Worm (Caenorhabditis elegans) whole organism, L4 larva: Measurements from ENCODE around the gene cpr-1.
A peak's percentile ranks its signal among the peaks of the same experiment; 100 is the strongest.

Experiments
- F26F4.8 ChIP-seq: fragments of 200-800 bp; sonication (Bioruptor generic); conservative IDR thresholded peaks from 2 replicates; pipeline ENCODE4 v1.3.6; 2022; ENCODE audit warnings: missing genetic modification characterization, missing compliant biosample characterization
- R02D3.7 ChIP-seq: fragments of 150-350 bp; sonication (generic microtip); optimal IDR thresholded peaks from 3 replicates; lab custom pipeline; 2014; ENCODE audit warnings: missing biosample characterization, missing genetic modification characterization
- T26A8.4 ChIP-seq: fragments of 200-800 bp; sonication (Bioruptor generic); IDR thresholded peaks from 2 replicates; pipeline ENCODE4 v1.3.6; 2022; ENCODE audit warnings: missing genetic modification characterization, missing compliant biosample characterization
- Y105C5A.15 ChIP-seq: fragments of 200-800 bp; sonication (Bioruptor generic); IDR thresholded peaks from 2 replicates; pipeline ENCODE4 v1.3.6; 2022; ENCODE audit warnings: missing genetic modification characterization, missing compliant biosample characterization
- Y48G9A.11 ChIP-seq: fragments of 200-800 bp; sonication (Bioruptor generic); IDR thresholded peaks from 2 replicates; pipeline ENCODE4 v1.3.6; 2022; ENCODE audit warnings: missing genetic modification reagents, missing genetic modification characterization, missing compliant biosample characterization
- Y5F2A.4 ChIP-seq: fragments of 200-800 bp; sonication (Bioruptor generic); optimal IDR thresholded peaks from 2 replicates; lab custom pipeline; 2018; ENCODE audit warnings: mild to moderate bottlenecking, missing genetic modification characterization, missing compliant biosample characterization
- aha-1 ChIP-seq: fragments of 150-350 bp; peaks from one replicate; lab custom pipeline; 2014; ENCODE audit warnings: missing biosample characterization, missing genetic modification characterization
- attf-4 ChIP-seq: sonication (generic microtip); optimal IDR thresholded peaks from 3 replicates; lab custom pipeline; 2017; ENCODE audit warnings: missing biosample characterization, missing genetic modification characterization
- ceh-20 ChIP-seq: fragments of 200-800 bp; sonication (Bioruptor generic); IDR thresholded peaks from 2 replicates; pipeline ENCODE4 v1.3.6; 2022; ENCODE audit warnings: missing genetic modification reagents, missing genetic modification characterization, missing compliant biosample characterization
- ceh-28 ChIP-seq: fragments of 150-350 bp; optimal IDR thresholded peaks from 2 replicates; lab custom pipeline; 2014; ENCODE audit warnings: missing biosample characterization, missing genetic modification reagents, missing genetic modification characterization
- ceh-62 ChIP-seq: sonication (generic microtip); optimal IDR thresholded peaks from 2 replicates; lab custom pipeline; 2017; ENCODE audit warnings: missing biosample characterization, missing genetic modification characterization
- ceh-82 ChIP-seq: sonication (generic microtip); optimal IDR thresholded peaks from 2 replicates; lab custom pipeline; 2017; ENCODE audit warnings: missing biosample characterization, missing genetic modification characterization
- ctbp-1 ChIP-seq: fragments of 200-800 bp; sonication (Bioruptor generic); IDR thresholded peaks from 2 replicates; pipeline ENCODE4 v1.3.6; 2022; ENCODE audit warnings: missing genetic modification reagents, missing genetic modification characterization, missing compliant biosample characterization
- daf-16 ChIP-seq, 3 experiments: sonication (generic microtip); optimal IDR thresholded peaks; 2 replicates each; lab custom pipeline; 2016 to 2017; ENCODE audit warnings: missing genetic modification characterization in 3 of 3, missing genetic modification reagents in 3 of 3, mild to moderate bottlenecking in 2 of 3, missing compliant biosample characterization in 2 of 3, missing biosample characterization in 1 of 3, moderate library complexity in 1 of 3
- daf-8 ChIP-seq: fragments of 200-800 bp; sonication (Bioruptor generic); IDR thresholded peaks from 2 replicates; pipeline ENCODE4 v1.3.6; 2022; ENCODE audit warnings: missing genetic modification characterization, missing compliant biosample characterization
- dmd-9 ChIP-seq: fragments of 200-800 bp; sonication (Bioruptor generic); IDR thresholded peaks from 2 replicates; pipeline ENCODE4 v1.3.6; 2022; ENCODE audit warnings: missing genetic modification reagents, missing genetic modification characterization, missing compliant biosample characterization
- duxl-1 ChIP-seq: sonication (generic microtip); optimal IDR thresholded peaks from 2 replicates; lab custom pipeline; 2016; ENCODE audit warnings: mild to moderate bottlenecking, missing genetic modification characterization, moderate library complexity, missing compliant biosample characterization; ENCODE audit not compliant: poor library complexity
- egl-27 ChIP-seq: sonication (generic microtip); optimal IDR thresholded peaks from 3 replicates; lab custom pipeline; 2017; ENCODE audit warnings: missing biosample characterization, missing genetic modification reagents, missing genetic modification characterization
- fkh-10 ChIP-seq: fragments of 150-350 bp; optimal IDR thresholded peaks from 2 replicates; lab custom pipeline; 2014; ENCODE audit warnings: missing biosample characterization, missing genetic modification reagents, missing genetic modification characterization
- hlh-11 ChIP-seq: fragments of 200-800 bp; sonication (Bioruptor generic); optimal IDR thresholded peaks from 2 replicates; lab custom pipeline; 2018; ENCODE audit warnings: mild to moderate bottlenecking, missing genetic modification characterization, missing compliant biosample characterization
- hmg-1.1 ChIP-seq: fragments of 200-800 bp; sonication (Bioruptor generic); IDR thresholded peaks from 2 replicates; pipeline ENCODE4 v1.3.6; 2022; ENCODE audit warnings: missing genetic modification reagents, missing genetic modification characterization, missing compliant biosample characterization
- jun-1 ChIP-seq: fragments of 150-350 bp; optimal IDR thresholded peaks from 2 replicates; lab custom pipeline; 2014; ENCODE audit warnings: missing biosample characterization, missing genetic modification reagents, missing genetic modification characterization
- lim-7 ChIP-seq: fragments of 200-800 bp; sonication (Bioruptor generic); IDR thresholded peaks from 2 replicates; pipeline ENCODE4 v1.3.6; 2022; ENCODE audit warnings: missing genetic modification characterization, missing compliant biosample characterization
- lin-13 ChIP-seq: fragments of 150-350 bp; optimal IDR thresholded peaks from 2 replicates; lab custom pipeline; 2014; ENCODE audit warnings: missing biosample characterization, missing genetic modification reagents, missing genetic modification characterization
- lin-39 ChIP-seq: fragments of 150-350 bp; optimal IDR thresholded peaks from 2 replicates; lab custom pipeline; 2014; ENCODE audit warnings: missing biosample characterization, missing genetic modification reagents, missing genetic modification characterization
- mdl-1 ChIP-seq, 2 experiments: fragments of 150-350 bp in 1 of 2; sonication (generic microtip) in 1 of 2; optimal IDR thresholded peaks; 2 replicates each; lab custom pipeline; 2014 to 2017; ENCODE audit warnings: missing biosample characterization in 2 of 2, missing genetic modification characterization in 2 of 2
- mdt-29 ChIP-seq: fragments of 200-800 bp; sonication (Bioruptor generic); IDR thresholded peaks from 2 replicates; pipeline ENCODE4 v1.3.6; 2022; ENCODE audit warnings: missing genetic modification reagents, missing genetic modification characterization, missing compliant biosample characterization
- mep-1 ChIP-seq: fragments of 150-350 bp; sonication (generic microtip); optimal IDR thresholded peaks from 3 replicates; lab custom pipeline; 2014; ENCODE audit warnings: missing biosample characterization, missing genetic modification characterization
- mxl-2 ChIP-seq: fragments of 200-800 bp; sonication (Bioruptor generic); conservative IDR thresholded peaks from 2 replicates; pipeline ENCODE4 v1.3.6; 2022; ENCODE audit warnings: missing genetic modification reagents, missing genetic modification characterization, missing compliant biosample characterization
- nhr-10 ChIP-seq: fragments of 150-350 bp; optimal IDR thresholded peaks from 2 replicates; lab custom pipeline; 2014; ENCODE audit warnings: missing biosample characterization, missing genetic modification characterization
- nhr-11 ChIP-seq: fragments of 150-350 bp; optimal IDR thresholded peaks from 2 replicates; lab custom pipeline; 2014; ENCODE audit warnings: missing biosample characterization, missing genetic modification characterization
- nhr-111 ChIP-seq: fragments of 200-800 bp; sonication (Bioruptor generic); optimal IDR thresholded peaks from 2 replicates; lab custom pipeline; 2018; ENCODE audit warnings: mild to moderate bottlenecking, missing genetic modification characterization, missing compliant biosample characterization
- nhr-237 ChIP-seq: sonication (generic microtip); optimal IDR thresholded peaks from 2 replicates; lab custom pipeline; 2017; ENCODE audit warnings: missing biosample characterization, missing genetic modification characterization
- nhr-25 ChIP-seq: sonication (generic microtip); optimal IDR thresholded peaks from 2 replicates; lab custom pipeline; 2017; ENCODE audit warnings: missing genetic modification characterization, mild to moderate bottlenecking, missing compliant biosample characterization, antibody characterized with exemption, moderate library complexity, borderline replicate concordance; ENCODE audit not compliant: insufficient read depth
- nhr-42 ChIP-seq: fragments of 200-800 bp; sonication (Bioruptor generic); IDR thresholded peaks from 2 replicates; pipeline ENCODE4 v1.3.6; 2022; ENCODE audit warnings: missing genetic modification characterization, missing compliant biosample characterization
- pha-4 ChIP-seq, 2 experiments: fragments of 150-350 bp in 1 of 2; fragments of 200-800 bp in 1 of 2; sonication (Bioruptor generic) in 1 of 2; IDR thresholded peaks in 1 of 2; optimal IDR thresholded peaks in 1 of 2; 2 replicates each; pipeline versions ENCODE4 v1.3.6 to Lab custom; 2014 to 2022; ENCODE audit warnings: missing genetic modification characterization in 2 of 2, missing genetic modification reagents in 2 of 2, missing biosample characterization in 1 of 2, missing compliant biosample characterization in 1 of 2
- php-3 ChIP-seq: fragments of 200-800 bp; sonication (Bioruptor generic); IDR thresholded peaks from 2 replicates; pipeline ENCODE4 v1.3.6; 2022; ENCODE audit warnings: missing genetic modification reagents, missing genetic modification characterization, missing compliant biosample characterization
- saeg-2 ChIP-seq: fragments of 200-800 bp; sonication (Bioruptor generic); IDR thresholded peaks from 2 replicates; pipeline ENCODE4 v1.3.6; 2022; ENCODE audit warnings: missing genetic modification reagents, missing genetic modification characterization, missing compliant biosample characterization
- sdz-12 ChIP-seq: fragments of 200-800 bp; sonication (Bioruptor generic); optimal IDR thresholded peaks from 2 replicates; lab custom pipeline; 2018; ENCODE audit warnings: mild to moderate bottlenecking, missing genetic modification characterization, missing compliant biosample characterization
- set-16 ChIP-seq: fragments of 200-800 bp; sonication (Bioruptor generic); IDR thresholded peaks from 2 replicates; pipeline ENCODE4 v1.3.6; 2022; ENCODE audit warnings: missing genetic modification reagents, missing genetic modification characterization, missing compliant biosample characterization
- skn-1 ChIP-seq: fragments of 150-350 bp; optimal IDR thresholded peaks from 2 replicates; lab custom pipeline; 2014; ENCODE audit warnings: missing biosample characterization, missing genetic modification characterization
- spr-1 ChIP-seq: sonication (generic microtip); optimal IDR thresholded peaks from 2 replicates; lab custom pipeline; 2016; ENCODE audit warnings: mild to moderate bottlenecking, missing genetic modification characterization, missing compliant biosample characterization
- unc-130 ChIP-seq: sonication (generic microtip); optimal IDR thresholded peaks from 2 replicates; lab custom pipeline; 2016; ENCODE audit warnings: missing genetic modification reagents, missing genetic modification characterization, missing compliant biosample characterization
- unc-62 ChIP-seq, 3 experiments: fragments of 150-350 bp in 1 of 3; sonication (generic microtip); optimal IDR thresholded peaks in 2 of 3; peaks in 1 of 3; 1 replicate in 1 of 3; 2 replicates in 2 of 3; lab custom pipeline; 2014 to 2017; ENCODE audit warnings: missing biosample characterization in 3 of 3, missing genetic modification characterization in 3 of 3, missing genetic modification reagents in 3 of 3, missing genotype in 1 of 3
- vab-7 ChIP-seq: fragments of 200-800 bp; sonication (Bioruptor generic); IDR thresholded peaks from 2 replicates; pipeline ENCODE4 v1.3.6; 2022; ENCODE audit warnings: missing genetic modification reagents, missing genetic modification characterization, missing compliant biosample characterization
- zag-1 ChIP-seq: fragments of 150-350 bp; optimal IDR thresholded peaks from 2 replicates; lab custom pipeline; 2014; ENCODE audit warnings: missing biosample characterization, missing genetic modification characterization
- zfp-3 ChIP-seq: fragments of 200-800 bp; sonication (Bioruptor generic); conservative IDR thresholded peaks from 2 replicates; pipeline ENCODE4 v1.3.6; 2022; ENCODE audit warnings: missing genetic modification reagents, missing genetic modification characterization, missing compliant biosample characterization

Gene cpr-1

DNA sequence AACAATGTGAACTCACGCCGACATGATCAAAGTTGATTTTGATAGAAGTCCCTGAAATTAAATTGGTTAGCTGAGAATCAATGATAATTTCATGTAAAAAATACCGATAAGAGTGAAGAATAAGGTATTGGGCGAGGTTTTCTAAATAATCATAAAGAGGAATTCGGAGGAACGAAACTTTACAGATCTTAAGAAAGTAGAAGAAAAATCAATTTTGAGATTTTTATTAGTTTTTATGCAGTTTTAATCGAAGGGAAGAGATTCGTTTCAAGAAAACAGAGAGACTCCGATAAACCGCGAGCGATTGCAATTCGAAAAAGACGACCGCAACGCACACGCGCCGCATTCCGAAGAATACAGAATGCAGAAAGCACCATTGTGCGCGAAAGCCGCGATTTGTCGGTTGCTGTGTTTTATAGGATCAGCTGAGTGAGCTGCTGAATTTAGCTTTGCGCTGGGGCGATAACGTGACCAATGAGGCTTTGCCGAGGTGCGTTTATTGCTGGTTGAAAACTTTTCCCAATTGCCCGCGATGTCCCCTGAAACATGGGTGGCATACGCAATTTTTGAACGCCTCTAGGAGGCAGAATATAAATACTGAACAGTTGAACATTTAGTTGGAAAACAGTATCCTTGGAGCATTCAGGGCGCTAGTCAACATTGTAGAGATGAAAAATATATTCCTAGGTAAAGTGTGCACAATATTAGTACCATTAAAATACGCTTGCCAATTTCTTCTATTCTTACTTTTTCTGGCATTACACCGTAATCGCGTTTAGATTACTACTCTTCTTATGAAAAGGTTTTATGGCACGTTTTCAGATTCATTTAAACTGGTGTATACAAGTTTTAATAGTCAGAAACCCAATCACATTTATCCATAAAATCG, 4.6 kb downstream of the cpr-1 start, which contains the start of gene snr-4 (continued):
- TF ChIP-seq daf-16 (GFP tag; optimal IDR thresholded peaks at IDR 0.05; lab: Kevin White, UChicago) (peak; percentile 60 to 88), daf-16 (tag; optimal IDR thresholded peaks at IDR 0.05; lab: Kevin White, UChicago) (peak; percentile 80), nhr-42 (peak; percentile 91), nhr-25 (tag; lab: Kevin White, UChicago) (peak; percentile 79), unc-62 (GFP tag; optimal IDR thresholded peaks at IDR 0.05 in 1 of 2; lab: Kevin White, UChicago) (peak in 1 of 2 experiments; percentile 98), unc-62 (tag; optimal IDR thresholded peaks at IDR 0.05; lab: Kevin White, UChicago) (no peak), skn-1 (tag; lab: Kevin White, UChicago) (no peak), php-3 (GFP tag; lab: Robert Waterston, UW) (peak; percentile 87), duxl-1 (tag; lab: Kevin White, UChicago) (peak; percentile 78), nhr-10 (tag; lab: Kevin White, UChicago) (no peak), set-16 (GFP tag; lab: Robert Waterston, UW) (peak; percentile 71), mdt-29 (peak; percentile 91), R02D3.7 (tag; lab: Kevin White, UChicago) (no peak), Y105C5A.15 (peak; percentile 5; the same call in 1 of the 2 replicates), zag-1 (peak; percentile 50), vab-7 (peak; percentile 70), hlh-11 (tag; lab: Kevin White, UChicago) (peak; percentile 96), unc-130 (peak; percentile 92), ctbp-1 (GFP tag; lab: Robert Waterston, UW) (peak; percentile 89), spr-1 (tag; lab: Kevin White, UChicago) (peak; percentile 78), lim-7 (peak; percentile 72), nhr-11 (peak; percentile 90), zfp-3 (GFP tag; lab: Robert Waterston, UW) (peak; percentile 63; the same call in 1 of the 2 replicates), ceh-28 (tag; lab: Kevin White, UChicago) (no peak), fkh-10 (peak; percentile 73), ceh-82 (no peak), T26A8.4 (GFP tag; lab: Robert Waterston, UW) (peak; percentile 96), egl-27 (tag; lab: Kevin White, UChicago) (no peak), lin-39 (tag; lab: Kevin White, UChicago) (no peak), nhr-111 (GFP tag; lab: Kevin White, UChicago) (peak; percentile 72), pha-4 (GFP tag; IDR thresholded peaks at IDR 0.05; lab: Robert Waterston, UW) (peak; percentile 81), pha-4 (tag; optimal IDR thresholded peaks at IDR 0.05; lab: Kevin White, UChicago) (no peak), sdz-12 (GFP tag; lab: Kevin White, UChicago) (peak; percentile 82), attf-4 (no peak), mep-1 (tag; lab: Kevin White, UChicago) (peak; percentile 97), F26F4.8 (GFP tag; lab: Robert Waterston, UW) (no peak), hmg-1.1 (GFP tag; lab: Robert Waterston, UW) (peak; percentile 95), mdl-1 (tag; optimal IDR thresholded peaks at IDR 0.05; lab: Kevin White, UChicago) (peak; percentile 76 to 88), nhr-237 (no peak), Y5F2A.4 (GFP tag; lab: Kevin White, UChicago) (peak; percentile 50), saeg-2 (GFP tag; lab: Robert Waterston, UW) (peak; percentile 50; the same call in 1 of the 2 replicates), lin-13 (GFP tag; lab: Kevin White, UChicago) (peak; percentile 86), jun-1 (tag; lab: Kevin White, UChicago) (peak; percentile 78), daf-8 (GFP tag; lab: Robert Waterston, UW) (no peak), ceh-20 (GFP tag; lab: Robert Waterston, UW) (peak; percentile 87), aha-1 (tag; lab: Kevin White, UChicago) (peak; percentile 96), mxl-2 (no peak), dmd-9 (GFP tag; lab: Robert Waterston, UW) (peak; percentile 86), ceh-62 (tag; lab: Kevin White, UChicago) (no peak), Y48G9A.11 (peak; percentile 82)
